Fruit fly (Drosophila melanogaster): ENCODE results near the gene CG15211.

Gene CG15211

DNA sequence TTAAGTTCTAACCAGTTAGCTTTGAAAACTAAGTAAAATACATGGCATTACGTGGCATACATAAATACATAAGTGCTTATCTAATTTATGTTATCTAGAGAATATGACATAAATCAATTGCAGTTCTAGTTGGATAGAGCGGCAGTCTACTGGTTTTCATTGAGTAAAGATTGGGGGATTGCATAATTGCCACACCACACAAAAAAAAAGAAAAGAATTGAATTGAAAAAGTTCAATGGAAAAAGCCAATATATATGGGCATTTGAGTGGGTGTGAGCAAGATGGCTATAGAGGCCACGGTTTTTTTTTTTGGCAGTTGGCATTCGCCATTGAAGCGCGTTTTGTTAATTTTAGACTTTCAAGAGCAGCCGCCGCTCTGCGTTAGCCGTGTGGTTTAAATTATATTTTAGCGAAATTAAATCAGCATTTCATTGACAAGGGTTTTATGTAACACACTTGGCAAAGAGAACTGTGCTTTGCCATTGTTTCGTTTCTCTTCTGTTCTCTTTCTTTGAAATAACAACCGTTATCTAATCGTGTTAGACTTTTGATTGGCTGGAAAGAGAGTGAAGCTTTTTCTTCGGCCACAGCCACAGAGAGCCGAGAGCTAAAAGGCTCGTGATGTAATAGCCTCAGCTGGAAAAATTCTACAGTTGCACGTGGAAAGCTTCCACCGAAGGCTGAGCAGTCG, 11.2 kb downstream of the CG15211 start:
- TF ChIP-seq CTCF (optimal IDR thresholded peaks at IDR 0.05) = no peak
- TF ChIP-seq CG8478 (optimal IDR thresholded peaks at IDR 0.05) = no peak

DNA sequence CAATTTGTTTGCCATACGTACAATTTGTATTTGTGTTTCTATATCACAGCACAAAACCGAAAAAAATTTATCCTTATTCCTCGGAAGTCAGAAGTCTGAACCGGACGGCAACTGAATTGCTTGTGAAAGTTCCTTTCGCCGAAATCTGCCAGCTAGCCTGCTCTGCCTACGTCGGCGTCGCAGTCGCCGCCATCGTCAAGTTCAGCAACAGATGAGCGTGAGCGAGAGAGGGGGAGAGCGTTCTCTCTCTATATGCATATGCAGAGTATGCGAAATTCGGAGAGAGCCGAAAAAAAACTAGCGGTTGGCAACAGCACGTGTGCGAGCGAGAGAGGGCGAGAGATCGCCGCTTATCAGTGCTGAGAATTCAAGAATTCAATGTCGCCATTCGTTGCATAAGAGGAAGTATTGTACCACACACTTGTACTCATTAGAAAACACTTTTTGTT, 12.0 kb downstream of the CG15211 start:
- no peak for TF ChIP-seq CTCF (optimal IDR thresholded peaks at IDR 0.05)
- TF ChIP-seq CG8478 (optimal IDR thresholded peaks at IDR 0.05) = no peak

DNA sequence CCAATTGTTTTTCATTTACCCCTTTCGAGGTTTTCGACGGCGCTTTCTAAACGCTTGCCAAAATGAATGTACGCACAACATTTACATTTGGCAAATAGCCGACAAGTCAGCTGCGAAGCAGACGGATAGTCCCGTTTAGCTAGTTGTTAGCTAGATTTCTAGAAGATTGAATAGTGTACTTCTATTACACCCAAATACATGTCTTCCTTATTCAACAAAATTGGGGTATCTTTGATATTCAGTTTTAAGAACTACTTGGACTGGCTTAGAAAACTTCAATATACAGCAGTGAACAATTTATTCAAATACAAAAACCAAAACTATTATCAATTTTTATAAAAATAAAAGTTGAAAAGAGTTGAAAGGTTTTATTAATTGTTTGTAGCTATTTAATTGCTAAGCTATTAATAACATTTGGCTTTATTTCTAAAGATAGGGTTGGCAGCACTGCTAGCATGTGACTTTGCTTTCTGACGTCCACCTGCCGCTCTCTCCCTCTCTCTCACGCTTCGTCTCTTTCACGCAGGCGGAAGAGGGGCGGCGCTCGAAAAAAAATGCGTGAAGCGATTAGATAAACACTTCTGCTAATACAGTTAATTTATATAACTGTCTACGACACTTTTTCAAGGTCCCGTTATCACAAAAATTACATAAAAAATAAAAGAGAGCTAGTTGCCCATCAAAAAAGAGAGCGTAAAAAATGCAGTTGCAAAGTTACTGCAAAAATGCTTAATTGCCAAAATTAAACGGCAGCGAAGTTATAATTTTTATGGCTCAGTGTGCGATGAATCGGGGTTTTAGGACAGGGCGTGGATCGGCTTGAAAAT, 12.7 kb downstream of the CG15211 start:
- TF ChIP-seq CG8478 (optimal IDR thresholded peaks at IDR 0.05) = no peak
- no peak for TF ChIP-seq CTCF (optimal IDR thresholded peaks at IDR 0.05)

DNA sequence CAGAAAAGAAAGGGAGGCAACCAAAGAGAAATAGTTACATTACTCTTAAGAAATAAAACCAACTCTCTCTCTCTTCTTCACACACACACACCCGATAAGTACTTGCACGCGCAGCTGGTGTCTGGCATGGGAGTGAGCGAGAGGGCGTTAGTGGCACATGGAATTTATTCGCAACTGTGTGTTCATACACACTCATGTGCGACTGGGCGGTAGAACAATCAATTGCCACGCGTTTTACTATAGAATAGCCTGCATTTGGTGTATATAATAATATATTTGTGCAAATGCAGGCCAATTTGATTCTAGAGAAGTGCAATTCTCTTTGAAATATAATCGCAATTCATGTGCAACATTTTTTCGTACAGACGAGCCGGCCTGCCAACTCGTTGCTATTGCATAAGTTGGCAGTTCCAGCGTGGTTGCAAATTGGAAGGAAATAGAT, 13.6 kb downstream of the CG15211 start:
- TF ChIP-seq CTCF (optimal IDR thresholded peaks at IDR 0.05) (no peak), CG8478 (optimal IDR thresholded peaks at IDR 0.05) (no peak)

DNA sequence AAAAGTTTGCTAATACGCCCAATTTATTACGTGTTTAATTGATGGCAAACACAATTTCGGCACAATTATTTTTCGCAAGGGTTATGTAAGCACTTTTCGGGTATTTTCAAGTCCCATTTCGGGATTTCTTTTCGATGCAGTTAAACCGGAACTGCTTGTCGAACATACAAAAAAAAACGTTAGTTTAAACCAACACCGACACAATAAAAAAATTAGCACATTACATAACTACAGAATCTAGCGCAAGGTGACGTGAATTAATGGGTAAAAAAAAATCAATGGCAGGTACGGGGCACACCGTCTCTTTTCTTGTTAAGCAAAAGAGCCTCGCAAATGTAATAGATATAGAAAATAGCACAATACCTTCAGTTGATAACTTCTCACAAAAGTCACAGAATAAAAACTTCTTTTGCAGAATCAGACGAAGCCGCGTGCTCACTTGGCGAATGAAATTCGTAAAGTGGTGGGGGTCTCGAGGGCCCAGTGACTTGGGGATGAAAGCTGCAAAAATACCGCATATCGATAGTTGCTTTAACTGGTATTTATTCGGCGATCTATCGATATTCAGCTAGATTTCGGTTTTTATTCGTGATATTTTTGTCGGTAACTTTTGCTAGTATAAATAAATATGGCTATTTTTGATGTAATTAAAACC, 14.2 kb downstream of the CG15211 start, which contains the start of the genes Ant2 and sesB:
Ant2 (minus strand) TSS at position 465 of the 655 bp plus-strand sequence.
sesB (minus strand) TSS at position 516 of the 655 bp plus-strand sequence.
- TF ChIP-seq CG8478 (optimal IDR thresholded peaks at IDR 0.05) (no peak), CTCF (optimal IDR thresholded peaks at IDR 0.05) (no peak)

DNA sequence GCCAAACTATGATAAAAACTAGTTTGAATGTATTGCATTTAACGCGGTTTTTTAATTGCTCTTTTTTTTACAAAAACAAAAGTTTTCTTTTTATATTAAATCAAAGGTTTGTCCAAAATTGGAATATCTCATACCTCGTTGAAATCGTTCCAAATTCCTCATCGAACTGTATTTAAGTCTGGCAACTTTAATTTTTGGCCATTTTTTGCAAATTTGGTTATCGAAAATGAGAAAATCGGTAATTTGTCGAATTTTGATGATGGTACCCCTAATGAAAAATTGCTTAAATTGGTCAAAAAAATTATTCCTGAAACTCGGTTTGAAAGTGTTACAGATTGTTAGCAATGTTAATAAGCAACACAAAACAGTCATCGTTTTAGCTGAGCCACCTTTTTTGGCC, 15.0 kb downstream of the CG15211 start:
- TF ChIP-seq CTCF (optimal IDR thresholded peaks at IDR 0.05) = no peak
- TF ChIP-seq CG8478 (optimal IDR thresholded peaks at IDR 0.05) = no peak

DNA sequence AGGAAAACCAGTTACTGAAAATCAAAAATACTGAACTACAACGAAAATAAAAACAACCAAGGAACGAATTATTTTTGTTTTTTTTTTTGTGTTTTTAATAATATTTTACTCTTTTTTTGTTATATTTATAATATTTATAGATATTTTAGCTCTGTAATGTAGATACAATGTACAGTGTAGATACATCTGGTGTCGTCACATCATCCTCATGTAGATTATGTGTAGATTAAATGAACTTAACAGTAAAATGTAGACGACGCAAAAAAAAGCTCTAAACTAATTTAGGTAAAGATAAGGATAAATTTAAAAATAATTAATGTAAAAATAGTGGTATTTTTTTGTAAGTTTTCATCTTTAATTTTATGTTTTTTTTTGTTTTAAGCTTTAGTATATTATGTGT, 16.9 kb downstream of the CG15211 start:
- TF ChIP-seq CTCF (optimal IDR thresholded peaks at IDR 0.05) (no peak), CG8478 (optimal IDR thresholded peaks at IDR 0.05) (no peak)

DNA sequence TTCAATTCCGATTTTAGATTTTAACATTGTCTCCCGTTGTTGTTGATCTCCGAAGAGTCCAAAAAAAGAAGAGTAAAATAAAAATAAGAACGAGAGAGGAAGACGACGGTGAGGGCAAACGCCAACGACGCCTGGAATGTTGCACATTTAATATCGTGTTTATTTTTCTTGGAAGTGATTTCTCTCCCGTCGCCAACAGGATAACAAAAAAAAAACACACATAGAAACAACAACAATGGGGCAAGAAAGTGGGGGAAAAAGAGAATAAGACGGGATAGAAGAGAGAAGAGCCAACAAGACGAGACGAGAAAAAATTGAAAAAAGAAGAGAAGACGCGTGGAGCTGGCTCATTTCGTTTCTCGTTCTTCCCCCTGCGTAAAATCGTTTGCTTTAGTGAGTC, 28.7 kb downstream of the CG15211 start:
- no peak for TF ChIP-seq CG8478 (optimal IDR thresholded peaks at IDR 0.05)
- no peak for TF ChIP-seq CTCF (optimal IDR thresholded peaks at IDR 0.05)

DNA sequence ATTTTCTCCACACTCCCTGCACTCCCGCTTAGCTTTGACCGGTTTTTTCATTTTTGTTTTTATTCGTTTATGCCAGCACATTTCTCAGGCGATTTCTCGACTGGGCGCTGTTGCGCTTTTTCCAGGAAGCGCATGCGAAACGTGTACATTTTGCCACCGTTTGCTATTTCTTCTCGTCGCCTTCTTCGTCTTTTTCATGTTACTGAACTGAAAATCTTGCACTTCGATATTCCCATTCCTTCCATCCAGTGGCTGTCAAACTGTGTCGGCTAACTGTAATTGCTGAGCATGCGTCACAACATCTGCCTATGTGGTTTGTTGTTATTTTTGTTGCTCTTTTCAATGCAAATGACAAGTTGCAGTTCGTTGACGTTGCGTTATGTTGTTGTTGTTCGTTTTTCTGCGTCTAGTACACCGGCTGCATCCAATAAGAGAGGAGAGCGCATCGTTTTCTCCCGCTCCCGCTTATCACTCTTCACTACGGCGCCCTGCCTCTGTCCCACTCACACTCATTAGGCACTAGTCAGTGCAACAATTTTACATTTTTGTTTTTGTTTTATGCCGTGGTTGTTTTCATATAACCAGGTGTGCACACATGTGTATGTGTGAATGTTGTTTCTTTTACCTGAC, 29.6 kb downstream of the CG15211 start:
- TF ChIP-seq CG8478 (optimal IDR thresholded peaks at IDR 0.05) (no peak), CTCF (optimal IDR thresholded peaks at IDR 0.05) (no peak)

DNA sequence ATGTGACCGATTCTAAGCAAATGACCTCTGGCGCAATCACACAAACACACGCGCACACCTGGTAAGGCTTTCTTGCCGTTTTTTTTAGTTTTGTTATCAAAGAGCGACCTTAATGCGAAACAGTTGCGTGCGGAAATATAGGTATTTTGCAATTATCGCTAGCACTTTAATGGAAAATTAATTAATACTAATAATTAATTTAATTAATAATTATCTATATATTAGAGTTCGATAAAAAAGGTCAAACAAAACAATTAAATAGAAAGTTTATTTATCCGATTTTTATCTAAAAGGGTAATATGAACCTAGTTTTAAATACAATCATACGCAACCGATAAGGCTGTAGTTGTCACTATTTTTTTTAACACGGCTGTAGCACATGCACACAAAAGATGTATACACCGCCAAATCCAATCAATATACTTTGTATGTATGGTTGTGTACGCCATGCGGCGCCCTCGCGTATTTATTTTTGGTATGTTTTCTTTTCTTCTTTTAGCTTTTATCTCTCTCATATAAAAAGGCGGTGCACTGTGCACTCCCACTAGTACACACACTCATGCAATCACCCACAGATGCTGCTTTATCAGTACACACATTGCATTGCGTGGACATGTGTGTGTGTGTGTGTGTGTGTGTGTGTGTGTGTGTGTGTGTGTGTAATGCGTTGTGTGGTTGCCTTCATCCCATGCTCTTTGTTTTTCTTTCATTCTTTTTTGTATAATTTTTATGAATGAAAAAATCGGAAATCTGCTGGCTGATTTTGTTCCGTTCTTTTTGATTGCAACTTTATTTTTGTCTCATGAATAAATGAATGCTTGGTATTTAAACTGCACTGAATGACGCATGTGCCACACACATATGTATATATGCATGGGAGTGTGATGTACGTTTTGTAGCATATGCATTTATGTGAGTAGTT, 30.4 kb downstream of the CG15211 start:
- TF ChIP-seq CTCF (optimal IDR thresholded peaks at IDR 0.05) (no peak), CG8478 (optimal IDR thresholded peaks at IDR 0.05) (no peak)

DNA sequence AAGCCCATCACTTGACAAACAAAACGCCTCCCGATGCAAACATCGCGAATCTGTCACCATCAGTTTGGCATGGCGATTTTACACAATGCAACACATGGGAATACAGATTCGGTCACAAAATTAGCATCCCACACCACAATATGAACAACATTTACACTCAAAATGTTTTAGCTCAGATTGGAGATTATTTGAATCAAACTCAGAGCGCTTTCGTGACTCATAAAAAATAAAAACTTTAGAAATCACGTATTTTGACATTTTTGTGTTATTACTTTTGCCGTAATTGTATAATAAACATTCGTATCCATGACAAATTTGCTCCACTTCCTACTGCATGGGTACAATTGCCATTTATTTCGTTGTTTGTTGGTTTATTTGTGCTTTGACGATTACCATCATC, 31.7 kb downstream of the CG15211 start:
- TF ChIP-seq CTCF (optimal IDR thresholded peaks at IDR 0.05) (no peak), CG8478 (optimal IDR thresholded peaks at IDR 0.05) (no peak)

DNA sequence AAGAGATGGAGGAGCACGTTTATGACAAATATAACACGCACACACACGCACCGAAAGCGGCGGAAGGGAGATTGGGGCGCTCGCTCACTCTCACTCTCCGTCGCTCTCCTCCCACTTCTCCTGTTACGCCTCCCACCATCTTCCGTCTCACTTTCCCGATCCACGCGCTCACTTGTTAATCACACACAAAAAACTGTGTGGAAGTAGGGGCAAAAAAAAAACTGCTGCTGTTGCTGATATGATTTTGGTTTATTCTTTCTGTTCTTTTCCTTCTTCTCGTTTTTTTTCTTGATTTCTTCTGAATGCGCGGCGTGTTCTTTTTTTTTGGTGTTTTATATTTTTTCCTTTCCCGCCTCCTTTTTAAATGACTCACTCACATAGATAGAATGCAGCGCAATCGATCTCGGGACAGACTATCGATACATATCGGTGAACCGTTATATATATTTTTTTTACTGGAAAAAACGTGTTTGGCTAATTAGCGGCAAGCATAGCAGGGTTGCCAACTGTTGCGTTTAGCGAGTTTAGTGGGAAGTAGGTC, 33.4 kb downstream of the CG15211 start:
- TF ChIP-seq CG8478 (optimal IDR thresholded peaks at IDR 0.05) (no peak), CTCF (optimal IDR thresholded peaks at IDR 0.05) (no peak)

DNA sequence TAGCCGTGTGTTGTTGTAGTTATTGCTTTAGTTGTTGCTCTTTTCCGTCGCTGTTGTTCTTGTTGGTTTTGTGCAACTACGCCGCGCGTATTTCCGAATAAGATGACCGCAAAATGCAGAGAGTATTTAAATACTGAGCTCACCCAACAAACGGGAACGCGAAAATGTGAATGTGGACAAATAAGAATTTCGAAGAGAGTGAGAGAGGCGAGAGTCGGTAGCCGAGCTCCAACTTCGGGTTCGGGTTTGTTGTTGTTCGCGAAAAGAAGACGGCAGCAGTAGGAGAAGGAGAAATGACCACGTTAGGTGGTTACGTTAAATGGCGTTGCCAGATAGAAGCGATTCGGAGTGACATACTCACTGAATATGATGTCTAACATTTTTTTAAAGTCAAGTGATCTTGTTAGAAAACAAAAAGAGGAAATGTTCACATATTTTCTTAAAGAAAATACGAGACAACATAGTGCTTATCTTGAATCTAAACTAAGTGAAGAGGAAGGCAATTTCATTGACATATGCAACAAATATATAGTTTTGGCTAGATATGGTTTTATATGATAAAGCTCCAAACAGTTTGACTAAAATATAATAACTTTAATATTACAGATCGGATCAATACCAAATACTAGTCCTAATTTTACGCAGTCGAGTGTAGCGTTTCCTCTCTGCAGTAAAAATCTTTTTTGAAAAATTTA, 34.5 kb downstream of the CG15211 start:
- TF ChIP-seq CTCF (optimal IDR thresholded peaks at IDR 0.05) (no peak), CG8478 (optimal IDR thresholded peaks at IDR 0.05) (no peak)

All from S2 (cell line).